Worm (Caenorhabditis elegans): Measurements from ENCODE around the gene str-16.

Gene str-16

ce11 chrV:3279138-3279537, 42.5 kb downstream of the str-16 start:
- TF ChIP-seq unc-39 (tag; optimal IDR thresholded peaks at IDR 0.05) (no peak), lsy-2 (tag; optimal IDR thresholded peaks at IDR 0.05) (no peak)

ce11 chrV:3280009-3280408, 43.3 kb downstream of the str-16 start, which contains the start of gene T28A11.2:
Gene T28A11.2, plus strand, starts transcription at chrV:3280379.
- TF ChIP-seq lin-32 (GFP tag; optimal IDR thresholded peaks at IDR 0.05) = no peak
- no peak for TF ChIP-seq unc-62 (GFP tag; optimal IDR thresholded peaks at IDR 0.05)
- TF ChIP-seq hlh-1 (tag; optimal IDR thresholded peaks at IDR 0.05) = no peak
- no peak for TF ChIP-seq nhr-76 (tag; optimal IDR thresholded peaks at IDR 0.05)
- no peak for TF ChIP-seq lin-13 (tag; optimal IDR thresholded peaks at IDR 0.05)
- TF ChIP-seq mep-1 (tag; optimal IDR thresholded peaks at IDR 0.05) = no peak
- TF ChIP-seq ceh-43 (GFP tag; optimal IDR thresholded peaks at IDR 0.05) = no peak
- TF ChIP-seq flh-1 (GFP tag; optimal IDR thresholded peaks at IDR 0.05) = no peak
- TF ChIP-seq snpc-4 (tag; optimal IDR thresholded peaks at IDR 0.05) = no peak
- no peak for TF ChIP-seq pha-4 (tag; optimal IDR thresholded peaks at IDR 0.05)
- no peak for TF ChIP-seq nhr-12 (tag; optimal IDR thresholded peaks at IDR 0.05)
- no peak for TF ChIP-seq ceh-39 (tag; optimal IDR thresholded peaks at IDR 0.05)
- no peak for TF ChIP-seq mab-5 (tag; optimal IDR thresholded peaks at IDR 0.05)
- no peak for TF ChIP-seq bed-3 (GFP tag; optimal IDR thresholded peaks at IDR 0.05)
- no peak for TF ChIP-seq blmp-1 (tag; optimal IDR thresholded peaks at IDR 0.05)
- no peak for TF ChIP-seq ceh-83 (GFP tag; optimal IDR thresholded peaks at IDR 0.05)
- no peak for TF ChIP-seq zip-8 (tag; optimal IDR thresholded peaks at IDR 0.05)
- no peak for TF ChIP-seq unc-120 (tag; optimal IDR thresholded peaks at IDR 0.05; ENCODE audit: poor library complexity, severe bottlenecking)
- no peak for TF ChIP-seq ces-1 (GFP tag; optimal IDR thresholded peaks at IDR 0.05)
- TF ChIP-seq cnd-1 (tag; optimal IDR thresholded peaks at IDR 0.05) = no peak

- TF ChIP-seq ces-1 (GFP tag; optimal IDR thresholded peaks at IDR 0.05) (no peak), blmp-1 (tag; optimal IDR thresholded peaks at IDR 0.05) (no peak), flh-1 (GFP tag; optimal IDR thresholded peaks at IDR 0.05) (no peak), bed-3 (GFP tag; optimal IDR thresholded peaks at IDR 0.05) (no peak), ceh-83 (GFP tag; optimal IDR thresholded peaks at IDR 0.05) (no peak), unc-62 (GFP tag; optimal IDR thresholded peaks at IDR 0.05) (no peak), unc-39 (tag; optimal IDR thresholded peaks at IDR 0.05) (no peak)
These were observed 44.8 kb downstream of the str-16 start, which contains the start of gene T28A11.25 for ce11 chrV:3281523-3281922. Gene T28A11.25, plus strand, starts transcription at chrV:3281823.

ce11 chrV:3282957-3283356, 46.3 kb downstream of the str-16 start, which contains the start of gene str-64:
Gene str-64, plus strand, starts transcription at chrV:3283257.
- no peak for TF ChIP-seq zip-8 (tag; optimal IDR thresholded peaks at IDR 0.05)
- no peak for TF ChIP-seq blmp-1 (tag; optimal IDR thresholded peaks at IDR 0.05)
- TF ChIP-seq ces-1 (GFP tag; optimal IDR thresholded peaks at IDR 0.05) = no peak
- TF ChIP-seq snpc-4 (tag; optimal IDR thresholded peaks at IDR 0.05) = no peak
- TF ChIP-seq elt-3 (tag; optimal IDR thresholded peaks at IDR 0.05) = no peak
- no peak for TF ChIP-seq nhr-2 (tag; optimal IDR thresholded peaks at IDR 0.05)
- TF ChIP-seq ceh-43 (GFP tag; optimal IDR thresholded peaks at IDR 0.05) = no peak
- no peak for TF ChIP-seq nhr-12 (tag; optimal IDR thresholded peaks at IDR 0.05)

ce11 chrV:3284629-3285028, 48.0 kb downstream of the str-16 start, which contains the start of gene F35F10.5:
Gene F35F10.5, plus strand, starts transcription at chrV:3284929.
- TF ChIP-seq ham-2 (GFP tag; optimal IDR thresholded peaks at IDR 0.05) (no peak), ceh-39 (tag; optimal IDR thresholded peaks at IDR 0.05) (no peak), nhr-76 (tag; optimal IDR thresholded peaks at IDR 0.05) (no peak), elt-1 (tag; optimal IDR thresholded peaks at IDR 0.05; ENCODE audit: borderline replicate concordance, insufficient read depth) (no peak), nhr-237 (tag; optimal IDR thresholded peaks at IDR 0.05) (no peak), lin-13 (tag; optimal IDR thresholded peaks at IDR 0.05) (no peak), pha-4 (tag; optimal IDR thresholded peaks at IDR 0.05) (no peak), unc-120 (tag; optimal IDR thresholded peaks at IDR 0.05; ENCODE audit: poor library complexity, severe bottlenecking) (no peak), hlh-1 (tag; optimal IDR thresholded peaks at IDR 0.05) (no peak), snpc-4 (tag; optimal IDR thresholded peaks at IDR 0.05) (no peak), ces-1 (GFP tag; optimal IDR thresholded peaks at IDR 0.05) (no peak), bed-3 (GFP tag; optimal IDR thresholded peaks at IDR 0.05) (no peak), flh-1 (GFP tag; optimal IDR thresholded peaks at IDR 0.05) (no peak), unc-39 (tag; optimal IDR thresholded peaks at IDR 0.05) (no peak), blmp-1 (tag; optimal IDR thresholded peaks at IDR 0.05) (no peak)

- TF ChIP-seq ham-2 (GFP tag; optimal IDR thresholded peaks at IDR 0.05) = no peak
- no peak for TF ChIP-seq ces-1 (GFP tag; optimal IDR thresholded peaks at IDR 0.05)
- no peak for TF ChIP-seq elt-3 (tag; optimal IDR thresholded peaks at IDR 0.05)
- no peak for TF ChIP-seq zip-8 (tag; optimal IDR thresholded peaks at IDR 0.05)
- no peak for TF ChIP-seq sptf-1 (tag; optimal IDR thresholded peaks at IDR 0.05)
- no peak for TF ChIP-seq nhr-76 (tag; optimal IDR thresholded peaks at IDR 0.05)
These were observed 50.7 kb downstream of the str-16 start, which contains the start of gene F35F10.7 for ce11 chrV:3287330-3287729. Gene F35F10.7, minus strand, starts transcription at chrV:3287430.
